Fruit fly (Drosophila melanogaster): ENCODE measurements around the gene CG10565.
A peak's percentile ranks its signal among the peaks of the same experiment; 100 is the strongest.

CG10565 gene

DNA sequence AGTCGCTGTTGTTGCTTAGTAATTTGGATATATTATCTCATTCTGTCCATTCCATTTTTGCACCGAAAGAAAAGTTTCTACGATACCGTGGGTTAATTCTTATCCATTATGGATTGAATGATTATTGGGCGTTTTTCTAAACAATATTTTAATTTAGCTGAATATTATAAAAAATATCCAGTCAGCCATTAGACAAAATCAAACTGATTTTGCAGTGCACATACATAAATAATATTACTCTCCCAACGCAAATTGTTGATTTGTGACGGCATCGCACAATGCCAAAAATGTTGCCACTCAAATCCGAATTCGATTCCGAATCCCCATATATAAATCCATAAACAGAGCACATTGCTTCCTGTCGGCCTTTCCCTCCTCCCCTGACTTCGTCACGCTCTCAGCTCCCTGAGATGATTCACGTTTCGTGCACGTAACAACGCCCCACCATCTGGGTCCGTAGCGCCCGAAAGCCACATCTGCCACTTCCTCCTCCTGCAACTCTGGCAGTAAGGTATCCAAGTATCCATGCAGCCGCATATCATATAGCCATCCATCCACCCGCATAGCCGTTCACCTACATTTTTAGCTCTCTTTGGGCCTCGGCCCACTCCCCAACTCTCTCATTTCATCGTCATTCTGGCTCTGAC is 40.9 kb upstream of the CG10565 start (continued):
- TF ChIP-seq Doc3 (GFP tag; IDR thresholded peaks at IDR 0.05; ENCODE audit: partially characterized antibody): no peak
- TF ChIP-seq Atf-2 (GFP tag; optimal IDR thresholded peaks at IDR 0.05): no peak
- TF ChIP-seq CG10431 (GFP tag; optimal IDR thresholded peaks at IDR 0.05): no peak
- no peak for TF ChIP-seq Lim3 (GFP tag; IDR thresholded peaks at IDR 0.05)
- peak; percentile 13 for TF ChIP-seq maf-S (GFP tag; optimal IDR thresholded peaks at IDR 0.05)
- TF ChIP-seq Opbp (GFP tag; IDR thresholded peaks at IDR 0.05; ENCODE audit: partially characterized antibody): no peak
- no peak for TF ChIP-seq chm (GFP tag; IDR thresholded peaks at IDR 0.05)
- TF ChIP-seq unc-4 (GFP tag; IDR thresholded peaks at IDR 0.05; ENCODE audit: partially characterized antibody): no peak
- TF ChIP-seq pfk (GFP tag; optimal IDR thresholded peaks at IDR 0.05): no peak
- peak; percentile 86 for TF ChIP-seq Atf6 (GFP tag; IDR thresholded peaks at IDR 0.05)
- TF ChIP-seq pb (GFP tag; optimal IDR thresholded peaks at IDR 0.05): no peak
- TF ChIP-seq cato (GFP tag; optimal IDR thresholded peaks at IDR 0.05; ENCODE audit: borderline replicate concordance): no peak
- no peak for TF ChIP-seq CG4282 (GFP tag; optimal IDR thresholded peaks at IDR 0.05)
- TF ChIP-seq ac (GFP tag; optimal IDR thresholded peaks at IDR 0.05): no peak
- TF ChIP-seq CG10209 (GFP tag; optimal IDR thresholded peaks at IDR 0.05): peak; percentile 69
- no peak for TF ChIP-seq vfl (GFP tag; optimal IDR thresholded peaks at IDR 0.05)
- no peak for TF ChIP-seq tll (GFP tag; optimal IDR thresholded peaks at IDR 0.05)
- peak; percentile 79 for TF ChIP-seq row (GFP tag; IDR thresholded peaks at IDR 0.05)
- no peak for TF ChIP-seq Elba2 (GFP tag; optimal IDR thresholded peaks at IDR 0.05)
- peak; percentile 50; the same call in 1 of the 2 replicates for TF ChIP-seq CG11085 (GFP tag; IDR thresholded peaks at IDR 0.05)
- TF ChIP-seq Max (GFP tag; optimal IDR thresholded peaks at IDR 0.05): peak; percentile 69
- TF ChIP-seq Hand (GFP tag; optimal IDR thresholded peaks at IDR 0.05): no peak
- no peak for TF ChIP-seq ewg (GFP tag; optimal IDR thresholded peaks at IDR 0.05)
- TF ChIP-seq CG3995 (GFP tag; optimal IDR thresholded peaks at IDR 0.05): no peak
- no peak for TF ChIP-seq CrebB (tag; optimal IDR thresholded peaks at IDR 0.05)
- TF ChIP-seq CG3065 (GFP tag; optimal IDR thresholded peaks at IDR 0.05): no peak
- TF ChIP-seq pum (GFP tag; optimal IDR thresholded peaks at IDR 0.05): peak; percentile 37
- no peak for TF ChIP-seq h (optimal IDR thresholded peaks at IDR 0.05)
- peak; percentile 62 for TF ChIP-seq tio (GFP tag; optimal IDR thresholded peaks at IDR 0.05)
- no peak for TF ChIP-seq CG17186 (GFP tag; optimal IDR thresholded peaks at IDR 0.05)
- no peak for TF ChIP-seq CG11398 (GFP tag; optimal IDR thresholded peaks at IDR 0.05)
- TF ChIP-seq NfI (GFP tag; optimal IDR thresholded peaks at IDR 0.05): peak; percentile 61
- 0 out of 2 replicates have a peak, but pooled peaks have one; percentile 17 for TF ChIP-seq ssp (GFP tag; IDR thresholded peaks at IDR 0.05)
- TF ChIP-seq E2f1 (GFP tag; IDR thresholded peaks at IDR 0.05): peak; percentile 68
- TF ChIP-seq CG11696 (GFP tag; IDR thresholded peaks at IDR 0.05): peak; percentile 40; the same call in 1 of the 2 replicates
- no peak for TF ChIP-seq Mes4 (GFP tag; optimal IDR thresholded peaks at IDR 0.05)
- TF ChIP-seq bab2 (GFP tag; optimal IDR thresholded peaks at IDR 0.05): peak; percentile 49
- peak; percentile 59 for TF ChIP-seq cwo (GFP tag; optimal IDR thresholded peaks at IDR 0.05)
- peak; percentile 93 for TF ChIP-seq slbo (GFP tag; IDR thresholded peaks at IDR 0.05)
- peak; percentile 32 for TF ChIP-seq org-1 (GFP tag; optimal IDR thresholded peaks at IDR 0.05)
- TF ChIP-seq wor (GFP tag; IDR thresholded peaks at IDR 0.05): no peak
- peak; percentile 39; the same call in 1 of the 3 replicates for TF ChIP-seq zfh1 (GFP tag; IDR thresholded peaks at IDR 0.05)
- no peak for TF ChIP-seq CG7963 (GFP tag; IDR thresholded peaks at IDR 0.05; ENCODE audit: partially characterized antibody)
- no peak for TF ChIP-seq nerfin-1 (tag; optimal IDR thresholded peaks at IDR 0.05)
- peak; percentile 84 for TF ChIP-seq Meics (GFP tag; optimal IDR thresholded peaks at IDR 0.05)
- TF ChIP-seq wdn (GFP tag; IDR thresholded peaks at IDR 0.05): peak; percentile 72; the same call in 1 of the 2 replicates
- no peak for TF ChIP-seq NC2α (GFP tag; optimal IDR thresholded peaks at IDR 0.05)
- TF ChIP-seq CG1602 (GFP tag; optimal IDR thresholded peaks at IDR 0.05): peak; percentile 40
- peak; percentile 30 for TF ChIP-seq CG13123 (GFP tag; optimal IDR thresholded peaks at IDR 0.05)
- 0 out of 3 replicates have a peak, but pooled peaks have one; percentile 18 for TF ChIP-seq CG3726 (GFP tag; IDR thresholded peaks at IDR 0.05)

All from whole organism, embryonic.